Worm (Caenorhabditis elegans) whole organism, young adult: ENCODE measurements around the gene math-24.
A peak's percentile ranks its signal among the peaks of the same experiment; 100 is the strongest.

Source experiments
- B0019.2 ChIP-seq: fragments of 200-800 bp; sonication (Bioruptor generic); conservative IDR thresholded peaks from 2 replicates; pipeline ENCODE4 v1.3.6; 2022; ENCODE audit warnings: missing genetic modification reagents, missing genetic modification characterization, missing compliant biosample characterization
- C17E4.6 ChIP-seq: fragments of 200-800 bp; sonication (Bioruptor generic); IDR thresholded peaks from 2 replicates; pipeline ENCODE4 v1.3.6; 2022; ENCODE audit warnings: missing genetic modification reagents, missing genetic modification characterization, missing compliant biosample characterization
- D2030.7 ChIP-seq: fragments of 200-800 bp; sonication (Bioruptor generic); IDR thresholded peaks from 2 replicates; pipeline ENCODE4 v1.3.6; 2022; ENCODE audit warnings: missing genetic modification reagents, missing genetic modification characterization, missing compliant biosample characterization
- F22D6.2 ChIP-seq: sonication (generic microtip); optimal IDR thresholded peaks from 2 replicates; lab custom pipeline; 2016; ENCODE audit warnings: mild to moderate bottlenecking, missing genetic modification characterization, missing compliant biosample characterization
- F33H1.4 ChIP-seq: fragments of 200-800 bp; sonication (Bioruptor generic); IDR thresholded peaks from 2 replicates; pipeline ENCODE4 v1.3.6; 2022; ENCODE audit warnings: missing genetic modification reagents, missing genetic modification characterization, missing compliant biosample characterization
- F39B2.1 ChIP-seq: fragments of 200-800 bp; sonication (Bioruptor generic); IDR thresholded peaks from 2 replicates; pipeline ENCODE4 v1.3.6; 2022; ENCODE audit warnings: missing genetic modification reagents, missing genetic modification characterization, missing compliant biosample characterization
- K11D2.4 ChIP-seq: fragments of 200-800 bp; sonication (Bioruptor generic); IDR thresholded peaks from 2 replicates; pipeline ENCODE4 v1.3.6; 2022; ENCODE audit warnings: missing genetic modification reagents, missing genetic modification characterization, missing compliant biosample characterization
- aptf-2 ChIP-seq: fragments of 200-800 bp; sonication (Bioruptor generic); conservative IDR thresholded peaks from 2 replicates; pipeline ENCODE4 v1.3.6; 2022; ENCODE audit warnings: missing genetic modification reagents, missing genetic modification characterization, missing compliant biosample characterization
- aptf-3 ChIP-seq: fragments of 200-800 bp; sonication (Bioruptor generic); IDR thresholded peaks from 2 replicates; pipeline ENCODE4 v1.3.6; 2022; ENCODE audit warnings: missing genetic modification characterization, missing compliant biosample characterization
- attf-5 ChIP-seq: fragments of 200-800 bp; sonication (Bioruptor generic); optimal IDR thresholded peaks from 2 replicates; lab custom pipeline; 2018; ENCODE audit warnings: mild to moderate bottlenecking, missing genetic modification characterization, missing compliant biosample characterization
- ceh-40 ChIP-seq: fragments of 200-800 bp; sonication (Bioruptor generic); IDR thresholded peaks from 2 replicates; pipeline ENCODE4 v1.3.6; 2022; ENCODE audit warnings: missing genetic modification characterization, missing compliant biosample characterization
- ceh-79 ChIP-seq: sonication (generic microtip); optimal IDR thresholded peaks from 2 replicates; lab custom pipeline; 2017; ENCODE audit warnings: mild to moderate bottlenecking, missing genetic modification characterization, missing compliant biosample characterization
- die-1 ChIP-seq: sonication (generic microtip); optimal IDR thresholded peaks from 2 replicates; lab custom pipeline; 2016; ENCODE audit warnings: missing genotype, mild to moderate bottlenecking, missing genetic modification characterization, missing compliant biosample characterization
- dpl-1 ChIP-seq: fragments of 150-350 bp; optimal IDR thresholded peaks from 2 replicates; lab custom pipeline; 2014; ENCODE audit warnings: missing biosample characterization, missing genetic modification reagents, missing genetic modification characterization
- efl-1 ChIP-seq: fragments of 150-350 bp; optimal IDR thresholded peaks from 2 replicates; lab custom pipeline; 2014; ENCODE audit warnings: missing biosample characterization, missing genetic modification reagents, missing genetic modification characterization
- egl-18 ChIP-seq: fragments of 200-800 bp; sonication (Bioruptor generic); IDR thresholded peaks from 2 replicates; pipeline ENCODE4 v1.3.6; 2022; ENCODE audit warnings: missing genetic modification reagents, missing genetic modification characterization, missing compliant biosample characterization
- ets-4 ChIP-seq: fragments of 200-800 bp; sonication (Bioruptor generic); optimal IDR thresholded peaks from 2 replicates; lab custom pipeline; 2018; ENCODE audit warnings: mild to moderate bottlenecking, missing genetic modification characterization, missing compliant biosample characterization
- him-1 ChIP-seq: sonication (generic microtip); optimal IDR thresholded peaks from 2 replicates; lab custom pipeline; 2016; ENCODE audit warnings: missing genotype, missing genetic modification reagents, missing genetic modification characterization, missing compliant biosample characterization
- hlh-26 ChIP-seq: fragments of 200-800 bp; sonication (Bioruptor generic); conservative IDR thresholded peaks from 2 replicates; pipeline ENCODE4 v1.3.6; 2022; ENCODE audit warnings: missing genetic modification reagents, missing genetic modification characterization, missing compliant biosample characterization
- hmg-20 ChIP-seq: fragments of 200-800 bp; sonication (Bioruptor generic); IDR thresholded peaks from 2 replicates; pipeline ENCODE4 v1.3.6; 2022; ENCODE audit warnings: missing genetic modification reagents, missing genetic modification characterization, missing compliant biosample characterization
- let-607 ChIP-seq, 2 experiments: fragments of 200-800 bp in 1 of 2; sonication (Bioruptor generic) in 1 of 2; sonication (generic microtip) in 1 of 2; optimal IDR thresholded peaks; 2 replicates each; lab custom pipeline; 2016 to 2018; ENCODE audit warnings: mild to moderate bottlenecking in 2 of 2, missing compliant biosample characterization in 2 of 2, missing genetic modification characterization in 2 of 2, moderate library complexity in 2 of 2, missing genotype in 1 of 2
- lin-54 ChIP-seq: fragments of 200-800 bp; sonication (Bioruptor generic); optimal IDR thresholded peaks from 2 replicates; lab custom pipeline; 2018; ENCODE audit warnings: mild to moderate bottlenecking, missing genetic modification characterization, missing compliant biosample characterization
- lir-1 ChIP-seq: fragments of 200-800 bp; sonication (Bioruptor generic); conservative IDR thresholded peaks from 2 replicates; pipeline ENCODE4 v1.3.6; 2022; ENCODE audit warnings: missing genetic modification reagents, missing genetic modification characterization, missing compliant biosample characterization
- lsl-1 ChIP-seq: fragments of 200-800 bp; sonication (Bioruptor generic); optimal IDR thresholded peaks from 2 replicates; lab custom pipeline; 2018; ENCODE audit warnings: mild to moderate bottlenecking, missing genetic modification characterization, moderate library complexity, missing compliant biosample characterization
- madf-6 ChIP-seq: fragments of 200-800 bp; sonication (Bioruptor generic); IDR thresholded peaks from 2 replicates; pipeline ENCODE4 v1.3.6; 2022; ENCODE audit warnings: missing genetic modification reagents, missing genetic modification characterization, missing compliant biosample characterization
- nfyb-1 ChIP-seq: fragments of 200-800 bp; sonication (Bioruptor generic); IDR thresholded peaks from 2 replicates; pipeline ENCODE4 v1.3.6; 2022; ENCODE audit warnings: missing genetic modification reagents, missing genetic modification characterization, missing compliant biosample characterization
- nhr-80 ChIP-seq: sonication (generic microtip); optimal IDR thresholded peaks from 2 replicates; lab custom pipeline; 2016; ENCODE audit warnings: missing genetic modification characterization, missing compliant biosample characterization
- somi-1 ChIP-seq: fragments of 200-800 bp; sonication (Bioruptor generic); optimal IDR thresholded peaks from 2 replicates; lab custom pipeline; 2018; ENCODE audit warnings: mild to moderate bottlenecking, missing genetic modification characterization, missing compliant biosample characterization
- ztf-18 ChIP-seq: sonication (generic microtip); optimal IDR thresholded peaks from 2 replicates; lab custom pipeline; 2016; ENCODE audit warnings: missing genotype, mild to moderate bottlenecking, missing genetic modification characterization, missing compliant biosample characterization
- ztf-22 ChIP-seq: fragments of 200-800 bp; sonication (Bioruptor generic); optimal IDR thresholded peaks from 2 replicates; lab custom pipeline; 2018; ENCODE audit warnings: mild to moderate bottlenecking, missing genetic modification characterization, moderate library complexity, missing compliant biosample characterization
- ztf-3 ChIP-seq: fragments of 200-800 bp; sonication (Bioruptor generic); optimal IDR thresholded peaks from 2 replicates; lab custom pipeline; 2018; ENCODE audit warnings: mild to moderate bottlenecking, missing genetic modification characterization, missing compliant biosample characterization
- ztf-6 ChIP-seq: fragments of 200-800 bp; sonication (Bioruptor generic); IDR thresholded peaks from 2 replicates; pipeline ENCODE4 v1.3.6; 2022; ENCODE audit warnings: missing genetic modification reagents, missing genetic modification characterization, missing compliant biosample characterization

math-24 gene

DNA sequence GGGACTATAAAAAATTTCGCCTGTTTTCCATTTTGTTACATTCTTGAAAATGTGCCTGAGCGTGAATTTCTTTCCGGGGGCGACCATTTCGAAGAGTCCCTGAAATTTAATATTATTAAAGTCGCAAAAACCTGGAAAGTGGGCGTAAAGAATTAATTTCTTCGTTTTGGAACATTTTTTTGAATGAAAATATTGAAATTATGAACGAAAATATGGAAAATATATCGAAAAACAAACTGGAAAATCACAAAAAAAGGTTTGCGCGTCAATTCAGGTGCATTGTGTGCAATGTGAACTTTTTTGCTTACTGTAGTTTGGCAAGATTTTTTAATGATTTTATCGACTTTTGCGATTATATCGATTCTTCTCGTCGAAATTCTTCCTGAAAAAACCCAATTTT, 21.0 kb downstream of the math-24 start, which contains the start of gene bath-7:
Gene bath-7 (minus strand): TSS at position 101 of the 400 bp plus-strand sequence.
- TF ChIP-seq F33H1.4 (GFP tag; lab: Robert Waterston, UW) (no peak), lsl-1 (GFP tag; lab: Kevin White, UChicago) (peak; percentile 52)

DNA sequence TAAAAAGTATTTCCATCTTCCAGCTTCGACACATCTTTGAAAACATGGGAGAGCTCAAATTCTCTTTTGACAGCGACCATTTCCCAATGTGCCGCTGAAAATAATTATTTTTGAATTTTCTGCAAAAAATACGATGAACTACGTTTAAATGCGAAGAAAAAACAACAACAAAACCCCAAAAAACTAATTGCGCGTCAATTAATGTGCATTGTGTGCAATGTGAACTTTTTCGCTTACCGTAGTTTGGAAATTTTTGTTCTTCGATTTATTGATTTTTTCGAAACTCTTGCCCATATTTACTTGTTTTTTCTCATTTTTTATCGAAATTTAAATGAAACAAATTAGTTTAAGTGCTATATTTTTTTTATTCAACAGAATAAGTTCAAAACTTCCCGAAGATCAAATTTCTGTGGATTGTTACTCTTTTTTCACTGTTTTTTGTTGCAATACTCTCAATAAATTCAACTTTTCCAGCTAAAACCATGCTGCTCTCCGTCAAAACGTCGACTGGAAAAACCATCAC, 22.7 kb downstream of the math-24 start, which contains the start of the genes bath-2 and F52C6.4:
Gene bath-2 (minus strand): TSS at position 101 of the 523 bp plus-strand sequence.
Gene F52C6.4 (plus strand): TSS at position 473 of the 523 bp plus-strand sequence.
- TF ChIP-seq lin-54, result no peak
- TF ChIP-seq C17E4.6 (GFP tag; lab: Robert Waterston, UW), result no peak
- no peak for TF ChIP-seq ztf-3 (GFP tag; lab: Kevin White, UChicago)
- no peak for TF ChIP-seq hmg-20 (GFP tag; lab: Robert Waterston, UW)
- TF ChIP-seq madf-6 (GFP tag; lab: Robert Waterston, UW), result peak; percentile 44; the same call in 1 of the 2 replicates
- TF ChIP-seq lsl-1 (GFP tag; lab: Kevin White, UChicago), result peak; percentile 84
- TF ChIP-seq egl-18, result no peak
- no peak for TF ChIP-seq nhr-80 (tag; lab: Kevin White, UChicago)
- TF ChIP-seq K11D2.4 (GFP tag; lab: Robert Waterston, UW), result no peak

DNA sequence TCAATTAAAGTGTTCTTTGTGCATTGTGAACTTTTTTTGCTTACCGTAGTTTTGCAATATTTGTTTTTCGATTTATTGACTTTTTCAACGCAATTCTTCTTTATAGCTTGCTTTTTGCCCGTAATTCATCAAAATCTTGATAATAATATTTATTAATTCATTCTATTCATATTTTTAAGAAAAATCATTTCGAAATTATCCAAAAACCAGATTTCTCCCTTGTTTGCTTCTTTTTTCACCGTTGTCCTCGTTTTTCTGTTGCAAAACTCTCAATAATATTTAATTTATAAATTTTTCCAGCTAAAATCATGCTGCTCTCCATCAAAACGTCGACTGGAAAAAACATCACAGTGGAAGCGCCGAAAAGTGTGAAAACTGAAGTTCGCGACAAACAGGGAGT, 24.4 kb downstream of the math-24 start, which contains the start of gene F52C6.3:
Gene F52C6.3 (plus strand): TSS at position 301 of the 400 bp plus-strand sequence.
- TF ChIP-seq F22D6.2 (tag; lab: Kevin White, UChicago) (no peak), lsl-1 (GFP tag; lab: Kevin White, UChicago) (peak; percentile 51)

DNA sequence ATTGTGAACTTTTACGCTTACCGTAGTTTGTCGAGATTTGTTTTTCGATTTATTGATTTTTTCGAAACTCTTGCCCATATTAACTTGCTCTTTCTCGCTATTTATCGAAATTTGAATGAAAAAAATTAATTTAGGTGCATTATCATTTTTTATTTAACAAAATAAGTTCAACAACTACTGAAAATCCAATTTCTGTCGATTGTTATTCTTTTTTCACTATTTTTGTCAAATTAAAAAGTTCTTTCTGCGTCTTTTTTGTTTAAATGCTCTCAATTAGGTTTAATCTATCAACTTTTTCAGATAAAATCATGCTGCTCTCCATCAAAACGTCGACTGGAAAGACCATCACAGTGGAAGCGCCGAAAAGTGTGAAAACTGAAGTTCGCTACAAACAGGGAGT, 26.1 kb downstream of the math-24 start, which contains the start of gene F52C6.2:
Gene F52C6.2 (plus strand): TSS at position 301 of the 400 bp plus-strand sequence.
- TF ChIP-seq ztf-6 (GFP tag; lab: Robert Waterston, UW), result no peak
- TF ChIP-seq somi-1 (GFP tag; lab: Kevin White, UChicago), result no peak
- TF ChIP-seq ztf-22 (GFP tag; lab: Kevin White, UChicago), result no peak
- no peak for TF ChIP-seq lir-1 (GFP tag; lab: Robert Waterston, UW)
- no peak for TF ChIP-seq nfyb-1 (GFP tag; lab: Robert Waterston, UW)
- TF ChIP-seq B0019.2, result no peak
- no peak for TF ChIP-seq die-1 (tag; lab: Kevin White, UChicago)
- TF ChIP-seq F39B2.1 (GFP tag; lab: Robert Waterston, UW), result no peak
- TF ChIP-seq attf-5, result no peak
- TF ChIP-seq F33H1.4 (GFP tag; lab: Robert Waterston, UW), result no peak
- TF ChIP-seq ztf-18 (tag; lab: Kevin White, UChicago), result no peak
- TF ChIP-seq ceh-40, result no peak
- no peak for TF ChIP-seq aptf-2 (GFP tag; lab: Robert Waterston, UW)
- no peak for TF ChIP-seq ets-4 (GFP tag; lab: Kevin White, UChicago)
- no peak for TF ChIP-seq aptf-3 (GFP tag; lab: Robert Waterston, UW)
- TF ChIP-seq D2030.7 (GFP tag; lab: Robert Waterston, UW), result no peak
- no peak for TF ChIP-seq dpl-1 (GFP tag; lab: Kevin White, UChicago)
- no peak for TF ChIP-seq ceh-79 (tag; lab: Kevin White, UChicago)
- no peak for TF ChIP-seq let-607 (tag; optimal IDR thresholded peaks at IDR 0.05; lab: Kevin White, UChicago)

DNA sequence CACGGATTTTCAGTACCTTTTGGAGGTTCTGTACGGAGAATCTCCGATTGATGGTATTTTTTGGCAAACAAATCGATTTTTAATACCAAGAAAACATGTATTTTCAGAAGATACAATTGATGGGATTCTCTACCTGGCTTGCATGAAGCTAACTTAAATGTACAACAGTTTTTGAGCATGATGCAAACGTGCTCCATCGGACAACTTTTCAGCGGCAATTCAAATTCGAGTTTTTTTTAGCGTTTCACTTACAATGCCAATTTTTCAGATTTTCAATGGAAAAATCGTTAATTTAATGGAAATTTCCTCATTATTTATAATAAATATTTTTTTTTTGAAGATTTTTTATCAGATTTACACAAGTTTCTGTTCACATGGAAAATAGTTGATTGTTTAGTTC, 28.5 kb downstream of the math-24 start:
- TF ChIP-seq hlh-26 (no peak), him-1 (tag; lab: Kevin White, UChicago) (no peak), ceh-79 (tag; lab: Kevin White, UChicago) (no peak), die-1 (tag; lab: Kevin White, UChicago) (no peak), efl-1 (GFP tag; lab: Kevin White, UChicago) (peak; percentile 19)
- TF ChIP-seq, all 124 proteins: peak for 1
